Fruit fly (Drosophila melanogaster) Kc167 (cell line): ENCODE data around the gene CG33288.

ENCODE experiments used
- Myc ChIP-seq: fragments of >200 bp; optimal IDR thresholded peaks from 2 replicates; lab custom pipeline; 2017; ENCODE audit warnings: missing external identifiers
- Sin3A ChIP-seq: fragments of >200 bp; optimal IDR thresholded peaks from 2 replicates; lab custom pipeline; 2018; ENCODE audit warnings: missing external identifiers
- h ChIP-seq: fragments of >200 bp; optimal IDR thresholded peaks from 3 replicates; lab custom pipeline; 2018; ENCODE audit warnings: missing external identifiers
- insv ChIP-seq: fragments of >200 bp; optimal IDR thresholded peaks from 3 replicates; lab custom pipeline; 2018; ENCODE audit warnings: missing external identifiers
- psq ChIP-seq: fragments of >200 bp; optimal IDR thresholded peaks from 2 replicates; lab custom pipeline; 2017; ENCODE audit warnings: missing external identifiers
- ttk ChIP-seq: sonication (Bioruptor generic); optimal IDR thresholded peaks from 2 replicates; lab custom pipeline; 2017; ENCODE audit warnings: missing external identifiers

CG33288 gene

dm6 chr3L:21476429-21477006, 48.9 kb downstream of the CG33288 start, which contains the start of gene croc:
croc (minus strand) TSS chr3L:21476479.
- TF ChIP-seq Sin3A (lab: Kevin White, UChicago) (no peak), psq (lab: Kevin White, UChicago) (no peak), h (no peak), ttk (lab: Kevin White, UChicago) (no peak), insv (lab: Kevin White, UChicago) (no peak), Myc (lab: Kevin White, UChicago) (no peak)

DNA sequence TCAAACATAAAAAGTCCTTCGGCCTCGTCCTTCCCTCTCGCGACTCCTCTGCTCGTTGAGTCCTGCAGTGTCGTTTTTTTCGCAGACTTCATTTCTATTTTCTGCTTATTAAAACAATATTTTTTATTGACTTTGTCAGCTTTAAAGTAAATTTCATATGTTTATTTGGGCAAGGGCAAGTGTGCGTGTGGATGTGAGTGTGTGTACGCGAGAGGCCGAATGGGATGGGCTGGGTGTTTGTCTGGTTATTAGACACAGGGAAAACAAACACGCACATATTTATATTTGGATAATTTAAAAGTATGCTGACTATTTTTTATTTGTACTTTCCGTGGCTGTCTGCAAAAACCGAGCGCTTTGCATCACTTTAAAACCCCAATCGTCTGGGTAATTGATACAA, 50.3 kb downstream of the CG33288 start:
- TF ChIP-seq psq (lab: Kevin White, UChicago), result no peak
- TF ChIP-seq h, result no peak
- no peak for TF ChIP-seq ttk (lab: Kevin White, UChicago)
- TF ChIP-seq insv (lab: Kevin White, UChicago), result no peak

dm6 chr3L:21479636-21480035, 52.0 kb downstream of the CG33288 start:
- TF ChIP-seq insv (lab: Kevin White, UChicago), result no peak
- TF ChIP-seq psq (lab: Kevin White, UChicago), result no peak
- no peak for TF ChIP-seq h
- no peak for TF ChIP-seq Sin3A (lab: Kevin White, UChicago)
- TF ChIP-seq Myc (lab: Kevin White, UChicago), result no peak
- TF ChIP-seq ttk (lab: Kevin White, UChicago), result no peak

DNA sequence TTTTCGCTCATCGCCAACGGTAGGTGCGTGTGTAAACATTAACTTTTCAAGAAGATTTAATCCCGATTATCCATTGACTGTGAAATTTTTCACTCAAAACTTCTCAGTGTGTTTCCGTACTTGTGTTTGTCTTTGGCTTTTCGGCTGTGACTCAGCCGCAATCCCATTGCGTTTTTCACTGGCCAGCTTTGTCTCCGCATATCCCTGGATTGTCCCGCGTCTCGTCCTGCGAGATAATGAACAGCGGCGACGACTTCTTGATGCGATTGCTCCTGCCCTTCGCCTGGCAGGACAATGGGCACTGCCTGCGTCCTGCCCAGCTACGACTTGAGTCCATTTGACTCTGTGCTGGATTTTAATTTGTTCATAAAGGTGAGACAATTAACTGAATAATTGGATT, 54.5 kb downstream of the CG33288 start:
- TF ChIP-seq h (no peak), ttk (lab: Kevin White, UChicago) (no peak), Sin3A (lab: Kevin White, UChicago) (no peak), psq (lab: Kevin White, UChicago) (no peak), Myc (lab: Kevin White, UChicago) (no peak), insv (lab: Kevin White, UChicago) (no peak)
